Worm (Caenorhabditis elegans) whole organism, midembryonic: ENCODE measurements around the gene str-233.

Experiments used
- T22C8.4 ChIP-seq: fragments of 200-800 bp; sonication (Bioruptor generic); IDR thresholded peaks from 2 replicates; pipeline ENCODE4 v1.3.6; 2022; ENCODE audit warnings: missing genetic modification characterization, missing compliant biosample characterization
- cog-1 ChIP-seq: sonication (generic microtip); optimal IDR thresholded peaks from 2 replicates; lab custom pipeline; 2016; ENCODE audit warnings: missing genetic modification characterization, missing compliant biosample characterization
- flt-1 ChIP-seq: fragments of 200-800 bp; sonication (Bioruptor generic); IDR thresholded peaks from 2 replicates; pipeline ENCODE4 v1.3.6; 2022; ENCODE audit warnings: missing genetic modification characterization, missing compliant biosample characterization
- klf-2 ChIP-seq: fragments of 200-800 bp; sonication (Bioruptor generic); conservative IDR thresholded peaks from 2 replicates; pipeline ENCODE4 v1.3.6; 2022; ENCODE audit warnings: missing genetic modification reagents, missing genetic modification characterization, missing compliant biosample characterization
- med-1 ChIP-seq: sonication (generic microtip); optimal IDR thresholded peaks from 2 replicates; lab custom pipeline; 2017; ENCODE audit warnings: missing genetic modification characterization, mild to moderate bottlenecking, missing compliant biosample characterization, antibody characterized with exemption, missing genetic modification reagents; ENCODE audit not compliant: insufficient read depth
- ref-1 ChIP-seq: fragments of 200-800 bp; sonication (Bioruptor generic); conservative IDR thresholded peaks from 2 replicates; pipeline ENCODE4 v1.3.6; 2022; ENCODE audit warnings: missing genetic modification reagents, missing genetic modification characterization, missing compliant biosample characterization
- tab-1 ChIP-seq: fragments of 200-800 bp; sonication (Bioruptor generic); IDR thresholded peaks from 2 replicates; pipeline ENCODE4 v1.3.6; 2022; ENCODE audit warnings: missing genetic modification characterization, missing compliant biosample characterization
- ztf-23 ChIP-seq: fragments of 200-800 bp; sonication (Bioruptor generic); IDR thresholded peaks from 2 replicates; pipeline ENCODE4 v1.3.6; 2022; ENCODE audit warnings: missing genetic modification reagents, missing genetic modification characterization, missing compliant biosample characterization
- ztf-29 ChIP-seq: fragments of 200-800 bp; sonication (Bioruptor generic); IDR thresholded peaks from 2 replicates; pipeline ENCODE4 v1.3.6; 2022; ENCODE audit warnings: missing genetic modification reagents, missing genetic modification characterization, missing compliant biosample characterization

str-233 gene

DNA sequence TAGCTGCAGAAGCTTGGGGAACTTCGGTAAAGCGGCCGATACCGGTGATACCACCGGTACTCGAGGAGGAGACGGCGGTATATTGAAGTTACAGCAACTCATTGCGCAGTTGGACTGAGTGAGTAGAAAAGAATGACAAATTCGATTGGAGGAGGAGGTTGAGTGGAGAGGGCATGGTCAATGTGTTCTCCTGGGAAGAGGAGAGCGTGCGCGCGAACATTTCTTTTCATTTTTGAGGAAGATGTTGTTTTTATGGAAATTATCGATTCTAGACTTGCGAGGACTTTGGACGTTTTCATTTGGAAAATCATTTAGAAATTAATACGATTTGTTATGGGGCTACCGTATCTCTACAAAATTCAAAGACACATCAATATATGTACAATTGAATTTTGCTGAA lies 19.8 kb upstream of the str-233 start:
- TF ChIP-seq T22C8.4 (GFP tag; lab: Robert Waterston, UW) (no peak), ztf-29 (GFP tag; lab: Robert Waterston, UW) (no peak), ref-1 (GFP tag; lab: Robert Waterston, UW) (no peak), tab-1 (no peak)

DNA sequence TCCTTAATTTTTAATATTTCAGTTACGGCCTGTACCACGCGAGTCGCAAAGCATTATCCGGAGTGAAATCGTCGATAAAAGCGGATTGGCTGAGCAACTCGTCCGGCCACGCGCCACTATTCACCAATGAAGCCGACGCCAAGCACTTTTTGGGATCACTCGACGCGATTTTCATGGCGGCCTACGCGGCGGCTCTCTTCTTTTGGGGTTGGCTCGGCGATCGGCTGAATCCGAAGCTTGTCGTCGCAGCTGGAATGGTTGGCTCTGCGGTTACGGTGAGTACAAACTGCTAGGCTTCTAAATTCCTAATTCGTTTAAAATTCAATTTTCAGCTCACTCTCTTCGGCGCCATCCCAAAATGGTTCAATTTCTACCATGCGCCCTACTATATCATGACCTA lies 15.5 kb upstream of the str-233 start:
- TF ChIP-seq klf-2 (GFP tag; lab: Robert Waterston, UW) (no peak), tab-1 (0 out of 2 replicates have a peak, but pooled peaks have one; percentile 39)

DNA sequence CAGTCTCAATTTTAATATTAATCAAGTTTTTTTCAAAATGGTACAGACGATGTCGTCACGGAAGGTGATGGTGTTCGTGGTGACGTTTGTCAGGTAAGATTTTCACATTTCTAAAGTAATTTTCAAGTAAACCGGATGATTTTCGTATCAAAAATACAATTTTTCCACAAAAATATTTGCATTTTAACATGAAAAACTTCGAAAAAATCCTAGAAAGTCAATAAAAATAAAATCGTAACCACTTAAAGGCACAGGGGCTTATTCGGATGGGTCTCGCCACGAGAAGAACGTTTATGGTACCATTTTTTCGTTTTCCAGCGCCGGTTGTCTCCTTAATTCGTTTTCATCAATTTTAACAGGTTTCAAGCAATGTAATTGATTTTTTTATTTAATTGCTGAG lies 14.8 kb upstream of the str-233 start, which contains the start of gene T10C6.6:
T10C6.6 (plus strand) TSS at position 27 of the 400 bp plus-strand sequence.
- no peak for TF ChIP-seq klf-2 (GFP tag; lab: Robert Waterston, UW)

DNA sequence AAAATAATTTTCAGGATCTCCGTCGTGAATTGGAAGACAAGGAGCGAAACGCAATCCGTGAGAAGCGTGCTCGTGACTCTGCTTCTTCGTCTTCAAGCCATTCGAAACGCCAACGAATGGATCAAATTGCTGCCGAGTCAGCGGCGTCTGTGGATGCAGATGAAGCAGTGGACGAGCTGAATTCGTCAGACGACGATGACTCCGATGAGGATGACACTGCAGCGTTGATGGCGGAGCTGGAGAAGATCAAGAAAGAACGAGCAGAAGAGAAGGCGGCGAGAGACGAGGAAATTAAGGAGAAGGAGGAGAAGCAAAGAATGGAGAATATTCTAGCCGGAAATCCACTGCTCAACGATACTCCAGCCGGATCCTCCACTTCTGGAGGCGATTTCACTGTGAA lies 14.1 kb upstream of the str-233 start:
- TF ChIP-seq med-1 (GFP tag; lab: Kevin White, UChicago) (no peak), ztf-23 (GFP tag; lab: Robert Waterston, UW) (no peak), ref-1 (GFP tag; lab: Robert Waterston, UW) (no peak), cog-1 (no peak), tab-1 (no peak), flt-1 (GFP tag; lab: Robert Waterston, UW) (no peak), klf-2 (GFP tag; lab: Robert Waterston, UW) (no peak), T22C8.4 (GFP tag; lab: Robert Waterston, UW) (no peak), ztf-29 (GFP tag; lab: Robert Waterston, UW) (no peak)

DNA sequence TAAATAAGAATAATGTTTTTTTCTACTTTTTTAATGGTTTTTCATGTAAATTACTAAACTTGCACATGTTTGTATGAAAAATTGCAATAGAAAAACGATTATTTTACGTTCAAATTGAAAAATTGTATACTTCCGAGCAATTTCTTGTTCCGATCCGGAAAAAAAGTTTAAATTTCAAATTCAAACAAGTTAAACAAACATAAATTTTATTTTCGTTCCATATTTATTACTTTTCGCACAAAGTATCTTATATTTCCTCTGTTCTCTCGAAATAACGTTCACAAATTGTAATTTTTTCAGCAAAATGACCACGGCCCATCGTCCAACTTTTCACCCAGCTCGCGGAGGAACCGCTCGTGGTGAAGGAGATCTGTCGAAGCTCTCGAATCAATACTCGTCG lies 13.6 kb upstream of the str-233 start, which contains the start of gene cwc-15:
cwc-15 (plus strand) TSS at position 301 of the 400 bp plus-strand sequence.
- TF ChIP-seq flt-1 (GFP tag; lab: Robert Waterston, UW) (no peak), med-1 (GFP tag; lab: Kevin White, UChicago) (no peak), ztf-23 (GFP tag; lab: Robert Waterston, UW) (no peak), T22C8.4 (GFP tag; lab: Robert Waterston, UW) (no peak), tab-1 (no peak), ztf-29 (GFP tag; lab: Robert Waterston, UW) (no peak), ref-1 (GFP tag; lab: Robert Waterston, UW) (no peak), klf-2 (GFP tag; lab: Robert Waterston, UW) (no peak), cog-1 (no peak)

DNA sequence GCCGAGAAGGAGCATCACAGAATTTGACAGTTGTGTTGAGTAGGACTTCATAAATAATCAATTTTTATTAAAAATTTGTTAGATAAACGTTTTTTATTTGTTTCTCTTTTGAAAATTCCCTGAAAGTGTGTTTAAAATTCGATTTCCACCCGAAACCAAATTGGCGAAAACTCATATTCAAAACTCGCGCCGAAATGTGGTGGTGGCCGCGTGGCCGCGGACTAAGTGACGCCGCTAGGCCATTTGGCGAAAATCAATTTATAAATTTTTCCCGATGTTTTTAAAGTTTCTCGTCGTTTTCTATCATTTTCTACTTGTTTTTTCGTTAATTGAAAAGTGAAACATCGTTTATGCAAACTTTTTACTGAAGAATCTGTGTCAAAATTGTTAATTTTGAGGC lies 13.1 kb upstream of the str-233 start:
- TF ChIP-seq klf-2 (GFP tag; lab: Robert Waterston, UW) (no peak), T22C8.4 (GFP tag; lab: Robert Waterston, UW) (no peak; the same call in 1 of the 2 replicates), med-1 (GFP tag; lab: Kevin White, UChicago) (no peak), ztf-29 (GFP tag; lab: Robert Waterston, UW) (no peak), tab-1 (no peak), ref-1 (GFP tag; lab: Robert Waterston, UW) (no peak), cog-1 (peak; percentile 30), flt-1 (GFP tag; lab: Robert Waterston, UW) (peak; percentile 61), ztf-23 (GFP tag; lab: Robert Waterston, UW) (0 out of 2 replicates have a peak, but pooled peaks have one; percentile 40)

DNA sequence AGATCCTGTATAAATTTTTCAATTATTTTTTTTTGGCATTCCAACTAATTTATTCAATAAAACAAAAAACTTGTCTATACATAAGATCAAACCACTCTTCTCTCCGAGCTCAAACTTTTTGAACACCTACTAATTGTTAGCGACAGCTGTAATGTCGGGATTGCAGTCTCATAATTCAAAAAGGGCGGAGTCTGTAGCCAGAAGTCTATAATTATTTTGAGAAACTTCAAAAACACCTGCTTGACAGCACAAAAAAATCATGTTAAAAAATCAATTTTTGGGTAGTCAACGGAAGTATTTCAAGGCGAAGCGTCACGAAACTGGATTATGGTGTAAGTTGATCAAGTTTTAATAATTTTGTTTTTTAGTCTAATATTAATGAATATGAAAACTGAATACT lies 10.6 kb upstream of the str-233 start, which contains the start of gene srx-44:
srx-44 (plus strand) TSS at position 301 of the 400 bp plus-strand sequence.
- TF ChIP-seq ref-1 (GFP tag; lab: Robert Waterston, UW) = no peak
- no peak for TF ChIP-seq klf-2 (GFP tag; lab: Robert Waterston, UW)

DNA sequence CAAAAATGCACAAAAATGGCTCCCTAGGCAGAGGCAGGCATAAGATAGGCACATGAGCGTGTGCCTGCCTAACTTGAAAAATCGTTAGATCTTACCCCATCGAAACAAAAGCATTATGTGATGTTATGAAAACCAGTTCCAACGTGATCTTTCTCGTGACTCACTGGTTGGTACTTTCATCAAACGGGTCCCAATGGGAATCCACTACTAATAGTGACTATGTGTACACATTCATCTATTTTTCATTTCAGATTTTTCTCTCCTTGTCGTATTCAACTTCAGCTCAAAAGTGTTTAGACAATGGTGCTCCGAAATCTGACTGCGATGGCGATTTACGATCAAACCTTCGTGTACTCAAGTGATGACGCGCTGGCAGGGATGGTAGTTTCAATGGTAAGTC lies 8.2 kb upstream of the str-233 start, which contains the start of gene srx-43:
srx-43 (plus strand) TSS at position 301 of the 400 bp plus-strand sequence.
- TF ChIP-seq ref-1 (GFP tag; lab: Robert Waterston, UW) (no peak), tab-1 (no peak), T22C8.4 (GFP tag; lab: Robert Waterston, UW) (no peak), ztf-29 (GFP tag; lab: Robert Waterston, UW) (no peak), cog-1 (no peak), klf-2 (GFP tag; lab: Robert Waterston, UW) (no peak), flt-1 (GFP tag; lab: Robert Waterston, UW) (no peak), med-1 (GFP tag; lab: Kevin White, UChicago) (no peak), ztf-23 (GFP tag; lab: Robert Waterston, UW) (no peak)

DNA sequence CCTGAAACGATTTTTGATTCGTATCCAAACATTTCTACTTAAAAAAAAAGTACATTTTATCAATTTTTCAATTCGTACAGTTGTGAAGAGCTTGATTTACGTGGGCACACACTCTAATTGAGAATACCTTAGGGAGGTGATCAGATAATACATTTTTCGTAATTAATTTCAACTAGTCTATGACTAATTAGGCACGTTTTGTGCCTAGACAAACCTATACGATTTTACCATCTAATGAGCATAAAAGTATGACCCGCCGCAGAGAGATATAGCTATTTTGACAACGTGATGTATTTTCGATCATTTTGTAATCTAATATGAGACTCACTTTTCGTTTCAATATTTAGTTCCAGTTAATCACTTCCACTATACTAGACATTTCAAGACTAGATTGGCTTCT lies 7.5 kb upstream of the str-233 start:
- TF ChIP-seq T22C8.4 (GFP tag; lab: Robert Waterston, UW) = no peak
- no peak for TF ChIP-seq ztf-29 (GFP tag; lab: Robert Waterston, UW)
- no peak for TF ChIP-seq klf-2 (GFP tag; lab: Robert Waterston, UW)
- no peak for TF ChIP-seq ref-1 (GFP tag; lab: Robert Waterston, UW)
- TF ChIP-seq ztf-23 (GFP tag; lab: Robert Waterston, UW) = no peak
- no peak for TF ChIP-seq cog-1
- no peak for TF ChIP-seq flt-1 (GFP tag; lab: Robert Waterston, UW)
- TF ChIP-seq med-1 (GFP tag; lab: Kevin White, UChicago) = no peak
- no peak for TF ChIP-seq tab-1

DNA sequence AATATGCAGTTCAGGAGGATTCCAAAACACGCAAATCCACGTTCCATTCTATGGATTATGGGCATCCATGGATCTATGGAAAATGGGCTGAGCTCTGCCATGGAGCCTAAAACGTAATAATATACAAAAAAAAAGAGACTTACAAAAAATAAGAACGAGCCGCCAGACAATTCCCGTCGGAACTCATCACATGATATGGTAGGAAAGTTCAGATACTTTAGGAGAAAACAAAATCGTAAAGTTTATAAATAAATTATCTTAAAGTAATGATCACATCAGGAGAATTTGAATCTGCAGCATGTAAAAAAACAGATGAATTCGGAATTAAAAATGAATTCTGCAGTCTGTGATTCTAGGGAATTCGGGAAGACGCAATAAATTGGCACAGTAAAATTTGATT lies 6.2 kb upstream of the str-233 start, which contains the start of gene str-232:
str-232 (minus strand) TSS at position 101 of the 400 bp plus-strand sequence.
- TF ChIP-seq klf-2 (GFP tag; lab: Robert Waterston, UW) = no peak
- TF ChIP-seq tab-1 = no peak
- TF ChIP-seq ztf-23 (GFP tag; lab: Robert Waterston, UW) = no peak
- TF ChIP-seq T22C8.4 (GFP tag; lab: Robert Waterston, UW) = no peak
- TF ChIP-seq cog-1 = no peak
- no peak for TF ChIP-seq med-1 (GFP tag; lab: Kevin White, UChicago)
- TF ChIP-seq ref-1 (GFP tag; lab: Robert Waterston, UW) = no peak
- TF ChIP-seq flt-1 (GFP tag; lab: Robert Waterston, UW) = no peak
- no peak for TF ChIP-seq ztf-29 (GFP tag; lab: Robert Waterston, UW)
